Fruit fly (Drosophila melanogaster) Kc167 (cell line): ENCODE results near the gene Dlip2.

Experiments
- Myc ChIP-seq: fragments of >200 bp; optimal IDR thresholded peaks from 2 replicates; lab custom pipeline; 2017; ENCODE audit warnings: missing external identifiers
- Sin3A ChIP-seq: fragments of >200 bp; optimal IDR thresholded peaks from 2 replicates; lab custom pipeline; 2018; ENCODE audit warnings: missing external identifiers
- h ChIP-seq: fragments of >200 bp; optimal IDR thresholded peaks from 3 replicates; lab custom pipeline; 2018; ENCODE audit warnings: missing external identifiers
- insv ChIP-seq: fragments of >200 bp; optimal IDR thresholded peaks from 3 replicates; lab custom pipeline; 2018; ENCODE audit warnings: missing external identifiers
- psq ChIP-seq: fragments of >200 bp; optimal IDR thresholded peaks from 2 replicates; lab custom pipeline; 2017; ENCODE audit warnings: missing external identifiers
- ttk ChIP-seq: sonication (Bioruptor generic); optimal IDR thresholded peaks from 2 replicates; lab custom pipeline; 2017; ENCODE audit warnings: missing external identifiers

DNA sequence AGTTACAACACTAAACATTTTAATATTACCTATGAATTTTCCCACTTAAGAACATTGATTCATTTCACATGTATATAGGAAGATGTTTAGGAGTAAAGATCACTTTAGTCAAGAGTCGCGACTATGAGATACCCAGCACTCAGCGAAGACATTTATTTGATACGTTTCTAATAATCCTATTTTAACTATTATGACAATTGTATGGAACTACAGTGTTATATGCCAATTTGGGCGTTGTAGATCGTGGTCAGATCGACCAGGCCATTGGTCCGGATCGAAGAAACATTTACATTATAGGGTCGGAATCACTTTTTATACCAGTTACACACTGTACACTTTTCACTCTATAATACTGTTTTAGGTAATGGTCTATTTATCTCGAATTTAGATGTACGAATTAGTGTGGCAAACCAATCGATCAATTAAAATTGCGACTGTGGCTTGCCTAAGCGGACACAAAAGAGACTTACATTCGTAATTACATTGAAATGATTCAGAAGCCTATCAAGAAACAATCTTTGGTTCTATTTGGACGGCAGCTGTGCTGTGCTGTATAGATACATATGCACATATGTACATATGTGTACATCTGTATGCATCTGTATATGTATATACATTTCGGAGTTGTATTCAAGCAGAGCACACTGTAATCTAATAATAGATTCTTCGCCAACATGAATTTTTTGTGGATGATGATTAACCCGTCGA, 4.8 kb downstream of the Dlip2 start:
- no peak for TF ChIP-seq insv
- no peak for TF ChIP-seq psq (lab: Kevin White, UChicago)
- TF ChIP-seq Sin3A (lab: Kevin White, UChicago): no peak
- no peak for TF ChIP-seq h
- no peak for TF ChIP-seq Myc (lab: Kevin White, UChicago)
- no peak for TF ChIP-seq ttk (lab: Kevin White, UChicago)
